Fruit fly (Drosophila melanogaster) S2 (cell line): ENCODE measurements around the gene Mettl14.

Source experiments
- CG8478 ChIP-seq: fragments of >200 bp; optimal IDR thresholded peaks from 2 replicates; lab custom pipeline; 2018
- CTCF ChIP-seq, 2 experiments: fragments of >200 bp; optimal IDR thresholded peaks; 2 replicates each; lab custom pipeline; 2018

dm6 chr2L:8311091-8311490 lies 2.9 kb downstream of the Mettl14 start, which contains the start of the genes CG7810 and CG7806:
- TF ChIP-seq CG8478 (lab: Kevin White, UChicago) (no peak), CTCF (optimal IDR thresholded peaks at IDR 0.05; lab: Kevin White, UChicago) (no peak)
